Fruit fly (Drosophila melanogaster): ENCODE results near the gene Ptp4E.

Ptp4E gene

dm6 chrX:4909938-4910778 is 28.8 kb upstream of the Ptp4E start (continued):
- TF ChIP-seq eg (GFP tag; IDR thresholded peaks at IDR 0.05) = peak; percentile 100
- peak; percentile 100 for TF ChIP-seq topi (GFP tag; optimal IDR thresholded peaks at IDR 0.05)
- TF ChIP-seq OdsH (GFP tag; optimal IDR thresholded peaks at IDR 0.05) = peak; percentile 100
- peak; percentile 100 for TF ChIP-seq CG10669 (GFP tag; optimal IDR thresholded peaks at IDR 0.05)
- peak; percentile 100 for TF ChIP-seq net (GFP tag; optimal IDR thresholded peaks at IDR 0.05)
- peak; percentile 100 for TF ChIP-seq Lpt (GFP tag; optimal IDR thresholded peaks at IDR 0.05)
- TF ChIP-seq Sox15 (GFP tag; optimal IDR thresholded peaks at IDR 0.05) = peak; percentile 100
- TF ChIP-seq Hr38 (GFP tag; optimal IDR thresholded peaks at IDR 0.05) = peak; percentile 96
- peak; percentile 100 for TF ChIP-seq CG34406 (GFP tag; optimal IDR thresholded peaks at IDR 0.05)
- TF ChIP-seq CG6163 (GFP tag; IDR thresholded peaks at IDR 0.05) = peak; percentile 100
- peak; percentile 100 for TF ChIP-seq spab (GFP tag; optimal IDR thresholded peaks at IDR 0.05)
- peak; percentile 100 for TF ChIP-seq CG8632 (GFP tag; optimal IDR thresholded peaks at IDR 0.05)
- peak; percentile 100 for TF ChIP-seq salr (GFP tag; optimal IDR thresholded peaks at IDR 0.05)
- TF ChIP-seq CG9139 (GFP tag; optimal IDR thresholded peaks at IDR 0.05) = peak; percentile 100
- peak; percentile 100 for TF ChIP-seq CG10631 (GFP tag; optimal IDR thresholded peaks at IDR 0.05)
- TF ChIP-seq CG11294 (GFP tag; IDR thresholded peaks at IDR 0.05) = peak; percentile 99
- peak; percentile 99 for TF ChIP-seq CG6808 (GFP tag; optimal IDR thresholded peaks at IDR 0.05)
- TF ChIP-seq CG7368 (GFP tag; optimal IDR thresholded peaks at IDR 0.05) = peak; percentile 100
- TF ChIP-seq CG4318 (GFP tag; optimal IDR thresholded peaks at IDR 0.05) = peak; percentile 100
- TF ChIP-seq ss (GFP tag; optimal IDR thresholded peaks at IDR 0.05) = peak; percentile 100

- TF ChIP-seq CG6163 (GFP tag; IDR thresholded peaks at IDR 0.05) (no peak), net (GFP tag; optimal IDR thresholded peaks at IDR 0.05) (no peak), CG8119 (GFP tag; IDR thresholded peaks at IDR 0.05) (no peak), Met (GFP tag; optimal IDR thresholded peaks at IDR 0.05) (no peak), pdm3 (GFP tag; optimal IDR thresholded peaks at IDR 0.05) (no peak), CG10669 (GFP tag; optimal IDR thresholded peaks at IDR 0.05) (no peak), CG1621 (tag; optimal IDR thresholded peaks at IDR 0.05) (no peak), CG6808 (GFP tag; optimal IDR thresholded peaks at IDR 0.05) (no peak), CG8632 (GFP tag; optimal IDR thresholded peaks at IDR 0.05) (no peak)
Observed at dm6 chrX:4911060-4911459, 27.9 kb upstream of the Ptp4E start.

dm6 chrX:4911765-4912245 is 27.1 kb upstream of the Ptp4E start:
- TF ChIP-seq dac (GFP tag; optimal IDR thresholded peaks at IDR 0.05) = peak; percentile 69
- TF ChIP-seq Eip75B (GFP tag; optimal IDR thresholded peaks at IDR 0.05) = peak; percentile 77
- TF ChIP-seq Hr39 (GFP tag; optimal IDR thresholded peaks at IDR 0.05) = peak; percentile 65
- peak; percentile 35 for TF ChIP-seq CG11902 (GFP tag; optimal IDR thresholded peaks at IDR 0.05)
- TF ChIP-seq CG8319 (GFP tag; optimal IDR thresholded peaks at IDR 0.05) = peak; percentile 48
- peak; percentile 87 for TF ChIP-seq CG6808 (GFP tag; optimal IDR thresholded peaks at IDR 0.05)
- TF ChIP-seq dsx (GFP tag; optimal IDR thresholded peaks at IDR 0.05; ENCODE audit: poor library complexity, severe bottlenecking) = peak; percentile 78
- peak; percentile 80 for TF ChIP-seq spab (GFP tag; optimal IDR thresholded peaks at IDR 0.05)
- TF ChIP-seq net (GFP tag; optimal IDR thresholded peaks at IDR 0.05) = peak; percentile 73
- TF ChIP-seq OdsH (GFP tag; optimal IDR thresholded peaks at IDR 0.05) = peak; percentile 71
- TF ChIP-seq CG6276 (GFP tag; optimal IDR thresholded peaks at IDR 0.05) = peak; percentile 87
- TF ChIP-seq Ets21C (GFP tag; optimal IDR thresholded peaks at IDR 0.05) = peak; percentile 58
- peak; percentile 64 for TF ChIP-seq CG11762 (GFP tag; optimal IDR thresholded peaks at IDR 0.05; ENCODE audit: insufficient read depth)
- TF ChIP-seq Met (GFP tag; optimal IDR thresholded peaks at IDR 0.05) = peak; percentile 79
- peak; percentile 89 for TF ChIP-seq Eip78C (GFP tag)
- peak; percentile 67 for TF ChIP-seq Sox102F (GFP tag; optimal IDR thresholded peaks at IDR 0.05)
- TF ChIP-seq CG31627 (GFP tag; optimal IDR thresholded peaks at IDR 0.05) = peak; percentile 66
- TF ChIP-seq acj6 (GFP tag; optimal IDR thresholded peaks at IDR 0.05) = peak; percentile 60
- TF ChIP-seq topi (GFP tag; optimal IDR thresholded peaks at IDR 0.05) = peak; percentile 81
- TF ChIP-seq svp (GFP tag) = peak; percentile 86
- TF ChIP-seq pdm3 (GFP tag; optimal IDR thresholded peaks at IDR 0.05) = peak; percentile 81
- peak; percentile 52 for TF ChIP-seq CG1621 (tag; optimal IDR thresholded peaks at IDR 0.05)
- peak; percentile 36 for TF ChIP-seq vri (GFP tag; optimal IDR thresholded peaks at IDR 0.05)
- peak; percentile 74 for TF ChIP-seq Smox (GFP tag; optimal IDR thresholded peaks at IDR 0.05)
- TF ChIP-seq CG3919 (GFP tag; optimal IDR thresholded peaks at IDR 0.05) = peak; percentile 65
- peak; percentile 94 for TF ChIP-seq CG9139 (GFP tag; optimal IDR thresholded peaks at IDR 0.05)
- TF ChIP-seq Sox14 (GFP tag; optimal IDR thresholded peaks at IDR 0.05) = peak; percentile 83
- peak; percentile 76 for TF ChIP-seq achi (GFP tag; optimal IDR thresholded peaks at IDR 0.05)
- TF ChIP-seq CG3032 (tag; optimal IDR thresholded peaks at IDR 0.05) = peak; percentile 77
- TF ChIP-seq CG11294 (GFP tag; IDR thresholded peaks at IDR 0.05) = peak; percentile 20; the same call in 1 of the 2 replicates
- peak; percentile 64 for TF ChIP-seq cyc (GFP tag; optimal IDR thresholded peaks at IDR 0.05)
